Fruit fly (Drosophila melanogaster) whole organism, adult: ENCODE measurements around the gene CG5934.
A peak's percentile ranks its signal among the peaks of the same experiment; 100 is the strongest.

Experiments used
- CG11617 ChIP-seq: fragments of 200-800 bp; sonication (Bioruptor generic); optimal IDR thresholded peaks from 2 replicates; lab custom pipeline; 2017; ENCODE audit warnings: mild to moderate bottlenecking, missing biosample characterization, missing genetic modification reagents, missing genetic modification characterization
- CG12768 ChIP-seq: fragments of 200-800 bp; sonication (Bioruptor generic); optimal IDR thresholded peaks from 2 replicates; lab custom pipeline; 2017; ENCODE audit warnings: missing biosample characterization, missing genetic modification characterization, mild to moderate bottlenecking, moderate library complexity, missing genetic modification reagents
- CG14711 ChIP-seq: fragments of 200-800 bp; sonication (Bioruptor generic); optimal IDR thresholded peaks from 2 replicates; lab custom pipeline; 2018; ENCODE audit warnings: missing biosample characterization, mild to moderate bottlenecking, missing genetic modification characterization, moderate library complexity
- CG1620 ChIP-seq: fragments of 200-800 bp; sonication (Bioruptor generic); optimal IDR thresholded peaks from 2 replicates; lab custom pipeline; 2016; ENCODE audit warnings: missing biosample characterization, missing genetic modification characterization
- CG33017 ChIP-seq: fragments of 200-800 bp; sonication (Bioruptor generic); optimal IDR thresholded peaks from 2 replicates; lab custom pipeline; 2018; ENCODE audit warnings: missing biosample characterization, mild to moderate bottlenecking, missing genetic modification characterization, moderate library complexity
- CG5204 ChIP-seq: fragments of 200-800 bp; sonication (Bioruptor generic); optimal IDR thresholded peaks from 2 replicates; lab custom pipeline; 2016; ENCODE audit warnings: missing biosample characterization, missing genetic modification characterization
- CG7045 ChIP-seq: fragments of 200-800 bp; sonication (Bioruptor generic); optimal IDR thresholded peaks from 2 replicates; lab custom pipeline; 2017; ENCODE audit warnings: missing biosample characterization, mild to moderate bottlenecking, missing genetic modification characterization
- CG7101 ChIP-seq: fragments of 200-800 bp; sonication (Bioruptor generic); optimal IDR thresholded peaks from 2 replicates; lab custom pipeline; 2018; ENCODE audit warnings: missing biosample characterization, mild to moderate bottlenecking, missing genetic modification characterization, moderate library complexity
- Clk ChIP-seq: fragments of 200-800 bp; sonication (Bioruptor generic); optimal IDR thresholded peaks from 2 replicates; lab custom pipeline; 2017; ENCODE audit warnings: missing biosample characterization, missing genetic modification characterization
- Crg-1 ChIP-seq: fragments of 200-800 bp; sonication (Bioruptor generic); optimal IDR thresholded peaks from 2 replicates; lab custom pipeline; 2016; ENCODE audit warnings: missing biosample characterization, missing genetic modification characterization
- Hr96 ChIP-seq: fragments of 200-800 bp; sonication (Bioruptor generic); optimal IDR thresholded peaks from 2 replicates; lab custom pipeline; 2016; ENCODE audit warnings: missing biosample characterization, missing genetic modification characterization
- Mnt ChIP-seq: fragments of 200-800 bp; sonication (Bioruptor generic); optimal IDR thresholded peaks from 2 replicates; lab custom pipeline; 2016; ENCODE audit warnings: missing biosample characterization, mild to moderate bottlenecking, missing genetic modification characterization
- bab1 ChIP-seq: fragments of 200-800 bp; sonication (Bioruptor generic); optimal IDR thresholded peaks from 3 replicates; lab custom pipeline; 2019; ENCODE audit warnings: missing biosample characterization, mild to moderate bottlenecking, missing genetic modification characterization, moderate library complexity
- cic ChIP-seq: fragments of 200-800 bp; sonication (Bioruptor generic); optimal IDR thresholded peaks from 2 replicates; lab custom pipeline; 2017; ENCODE audit warnings: missing biosample characterization, mild to moderate bottlenecking, missing genetic modification characterization, moderate library complexity
- cnc ChIP-seq, 2 experiments: fragments of >200 bp; optimal IDR thresholded peaks; 2 replicates each; lab custom pipeline; 2017
- kay ChIP-seq: fragments of 200-800 bp; sonication (Bioruptor generic); peaks from one replicate; lab custom pipeline; 2016; ENCODE audit warnings: missing biosample characterization, missing genetic modification characterization, borderline replicate concordance
- ovo ChIP-seq: fragments of 200-800 bp; sonication (Bioruptor generic); optimal IDR thresholded peaks from 2 replicates; lab custom pipeline; 2016; ENCODE audit warnings: missing biosample characterization, missing genetic modification characterization
- pad ChIP-seq: fragments of 200-800 bp; sonication (Bioruptor generic); optimal IDR thresholded peaks from 3 replicates; lab custom pipeline; 2017; ENCODE audit warnings: missing biosample characterization, missing genetic modification characterization, mild to moderate bottlenecking, moderate library complexity, missing genetic modification reagents
- tj ChIP-seq: fragments of 200-800 bp; sonication (Bioruptor generic); optimal IDR thresholded peaks from 3 replicates; lab custom pipeline; 2017; ENCODE audit warnings: missing biosample characterization, mild to moderate bottlenecking, missing genetic modification characterization, moderate library complexity
- toe ChIP-seq: fragments of 200-800 bp; sonication (Bioruptor generic); optimal IDR thresholded peaks from 2 replicates; lab custom pipeline; 2016; ENCODE audit warnings: missing biosample characterization, missing genetic modification characterization

The CG5934 gene

dm6 chr3R:27279478-27279877, 6.0 kb downstream of the CG5934 start:
- no peak for TF ChIP-seq CG11617 (GFP tag; lab: Kevin White, UChicago)
- no peak for TF ChIP-seq cic (GFP tag; lab: Kevin White, UChicago)
- no peak for TF ChIP-seq CG33017 (tag; lab: Kevin White, UChicago)
- TF ChIP-seq toe (GFP tag; lab: Kevin White, UChicago), result no peak
- no peak for TF ChIP-seq CG5204 (GFP tag; lab: Kevin White, UChicago)
- TF ChIP-seq bab1 (GFP tag; lab: Kevin White, UChicago), result no peak
- no peak for TF ChIP-seq CG12768
- no peak for TF ChIP-seq Clk (GFP tag; lab: Kevin White, UChicago)
- no peak for TF ChIP-seq ovo
- no peak for TF ChIP-seq CG14711
- TF ChIP-seq CG7101 (tag; lab: Kevin White, UChicago), result no peak
- TF ChIP-seq cnc (optimal IDR thresholded peaks at IDR 0.05; lab: Kevin White, UChicago), result no peak
- TF ChIP-seq kay (GFP tag; lab: Kevin White, UChicago), result no peak
- no peak for TF ChIP-seq Mnt
- no peak for TF ChIP-seq pad (GFP tag; lab: Kevin White, UChicago)
- TF ChIP-seq Crg-1, result no peak
- no peak for TF ChIP-seq Hr96 (GFP tag; lab: Kevin White, UChicago)
- no peak for TF ChIP-seq tj (GFP tag; lab: Kevin White, UChicago)
- TF ChIP-seq CG7045 (GFP tag; lab: Kevin White, UChicago), result no peak

- peak; percentile 79 for TF ChIP-seq CG5204 (GFP tag; lab: Kevin White, UChicago)
- peak; percentile 47 for TF ChIP-seq CG1620 (GFP tag; lab: Kevin White, UChicago)
- peak; percentile 74 for TF ChIP-seq CG11617 (GFP tag; lab: Kevin White, UChicago)
- TF ChIP-seq tj (GFP tag; lab: Kevin White, UChicago), result peak; percentile 52
- no peak for TF ChIP-seq kay (GFP tag; lab: Kevin White, UChicago)
- TF ChIP-seq Hr96 (GFP tag; lab: Kevin White, UChicago), result peak; percentile 87
- no peak for TF ChIP-seq cnc (optimal IDR thresholded peaks at IDR 0.05; lab: Kevin White, UChicago)
- peak; percentile 92 for TF ChIP-seq CG33017 (tag; lab: Kevin White, UChicago)
- TF ChIP-seq Mnt, result peak; percentile 70
- peak; percentile 81 for TF ChIP-seq bab1 (GFP tag; lab: Kevin White, UChicago)
- peak; percentile 63 for TF ChIP-seq pad (GFP tag; lab: Kevin White, UChicago)
- TF ChIP-seq CG7045 (GFP tag; lab: Kevin White, UChicago), result peak; percentile 81
- TF ChIP-seq CG12768, result peak; percentile 93
- peak; percentile 83 for TF ChIP-seq CG14711
- TF ChIP-seq ovo, result peak; percentile 19
- TF ChIP-seq toe (GFP tag; lab: Kevin White, UChicago), result peak; percentile 58
- peak; percentile 70 for TF ChIP-seq Clk (GFP tag; lab: Kevin White, UChicago)
- peak; percentile 90 for TF ChIP-seq CG7101 (tag; lab: Kevin White, UChicago)
- TF ChIP-seq cic (GFP tag; lab: Kevin White, UChicago), result peak; percentile 96
- TF ChIP-seq Crg-1, result peak; percentile 81
These were observed 7.7 kb downstream of the CG5934 start for dm6 chr3R:27281022-27281810.

DNA sequence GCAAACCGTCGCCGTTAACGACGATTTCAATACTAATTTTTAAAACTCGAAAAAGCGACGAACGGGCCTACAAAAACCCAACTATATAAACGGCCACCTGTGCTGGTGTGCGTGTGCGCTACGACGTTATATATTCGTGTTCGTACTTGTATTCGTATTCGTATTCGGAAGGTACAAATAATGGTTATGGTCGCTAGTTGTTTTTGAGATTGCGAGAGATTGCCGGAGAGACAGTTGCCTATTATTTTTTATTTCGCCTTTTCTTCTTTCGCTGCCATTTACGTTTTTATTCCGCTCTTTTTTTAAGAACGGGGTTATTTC, 8.3 kb downstream of the CG5934 start:
- TF ChIP-seq cic (GFP tag; lab: Kevin White, UChicago) (peak; percentile 30), pad (GFP tag; lab: Kevin White, UChicago) (no peak), Clk (GFP tag; lab: Kevin White, UChicago) (no peak), Crg-1 (no peak), CG1620 (GFP tag; lab: Kevin White, UChicago) (no peak), cnc (optimal IDR thresholded peaks at IDR 0.05; lab: Kevin White, UChicago) (no peak), Hr96 (GFP tag; lab: Kevin White, UChicago) (peak; percentile 4), CG5204 (GFP tag; lab: Kevin White, UChicago) (no peak), tj (GFP tag; lab: Kevin White, UChicago) (no peak), CG7045 (GFP tag; lab: Kevin White, UChicago) (no peak), CG14711 (no peak), Mnt (peak; percentile 16), CG33017 (tag; lab: Kevin White, UChicago) (no peak), toe (GFP tag; lab: Kevin White, UChicago) (no peak), ovo (no peak), CG11617 (GFP tag; lab: Kevin White, UChicago) (no peak)

DNA sequence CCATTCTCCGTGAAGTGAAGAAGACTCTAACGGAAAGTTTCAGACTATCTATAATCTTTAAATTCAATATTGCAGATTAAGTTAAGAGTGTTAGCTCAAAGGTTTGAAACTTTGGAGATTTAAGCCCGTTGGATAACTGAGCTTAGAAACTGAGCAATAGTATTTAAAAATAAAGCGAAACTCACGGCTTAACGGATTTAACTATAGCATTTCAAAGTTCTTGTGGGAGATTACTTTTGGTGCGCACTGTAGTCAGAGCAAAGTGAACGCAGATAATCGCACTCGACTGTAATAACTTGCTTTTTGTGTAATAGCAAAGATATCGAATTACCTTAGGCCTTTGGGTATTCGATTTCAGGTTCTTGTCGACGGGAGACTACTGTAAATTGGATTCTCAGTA, 8.8 kb downstream of the CG5934 start, which contains the start of gene mrt:
TSS of gene mrt (minus strand) at position 376 of the 400 bp plus-strand sequence.
- TF ChIP-seq ovo (no peak), CG5204 (GFP tag; lab: Kevin White, UChicago) (peak; percentile 84), kay (GFP tag; lab: Kevin White, UChicago) (no peak), CG33017 (tag; lab: Kevin White, UChicago) (peak; percentile 78), CG1620 (GFP tag; lab: Kevin White, UChicago) (peak; percentile 67), Crg-1 (peak; percentile 41), bab1 (GFP tag; lab: Kevin White, UChicago) (peak; percentile 74), CG11617 (GFP tag; lab: Kevin White, UChicago) (peak; percentile 85), cnc (optimal IDR thresholded peaks at IDR 0.05; lab: Kevin White, UChicago) (no peak), Clk (GFP tag; lab: Kevin White, UChicago) (peak; percentile 59), Hr96 (GFP tag; lab: Kevin White, UChicago) (peak; percentile 70), tj (GFP tag; lab: Kevin White, UChicago) (peak; percentile 62), cic (GFP tag; lab: Kevin White, UChicago) (no peak), toe (GFP tag; lab: Kevin White, UChicago) (peak; percentile 76), CG7045 (GFP tag; lab: Kevin White, UChicago) (peak; percentile 68), pad (GFP tag; lab: Kevin White, UChicago) (peak; percentile 48), CG12768 (peak; percentile 51), Mnt (peak; percentile 21), CG7101 (tag; lab: Kevin White, UChicago) (peak; percentile 75), CG14711 (peak; percentile 72)

DNA sequence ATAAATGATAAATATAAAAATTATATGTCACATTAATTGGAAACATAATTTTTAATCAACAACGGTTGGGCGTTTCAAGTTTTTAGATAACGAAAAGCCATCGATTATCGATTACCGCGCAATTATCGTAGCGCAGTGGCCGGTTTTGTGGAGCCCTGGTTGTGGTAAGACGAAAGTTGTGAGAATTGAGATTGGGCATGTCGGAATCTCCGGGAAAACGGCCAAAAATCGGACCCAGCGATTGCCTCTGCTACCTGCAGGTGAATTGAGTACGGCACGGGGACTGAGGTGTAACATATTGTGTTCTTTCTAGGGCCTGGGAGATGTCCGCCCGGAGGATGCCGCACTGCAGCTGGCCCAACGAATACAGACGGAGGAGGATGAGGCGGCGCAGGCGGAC, 10.1 kb downstream of the CG5934 start, which contains the start of gene CG3368:
TSS of gene CG3368 (plus strand) at position 136 of the 400 bp plus-strand sequence.
- TF ChIP-seq kay (GFP tag; lab: Kevin White, UChicago) (no peak), CG11617 (GFP tag; lab: Kevin White, UChicago) (no peak), Mnt (peak; percentile 54)
